Worm (Caenorhabditis elegans) whole organism, mixed stage, embryonic: ENCODE data around the gene moa-1.
A peak's percentile ranks its signal among the peaks of the same experiment; 100 is the strongest.

Experiments
- ceh-39 ChIP-seq: fragments of 150-350 bp; optimal IDR thresholded peaks from 2 replicates; lab custom pipeline; 2014; ENCODE audit warnings: missing biosample characterization, missing genetic modification characterization
- cnd-1 ChIP-seq: fragments of 200-800 bp; sonication (Bioruptor generic); optimal IDR thresholded peaks from 2 replicates; lab custom pipeline; 2018; ENCODE audit warnings: mild to moderate bottlenecking, missing genetic modification characterization, missing compliant biosample characterization
- flh-1 ChIP-seq: fragments of 200-800 bp; sonication (Bioruptor generic); optimal IDR thresholded peaks from 2 replicates; lab custom pipeline; 2018; ENCODE audit warnings: mild to moderate bottlenecking, missing genetic modification characterization, moderate library complexity, missing compliant biosample characterization
- mep-1 ChIP-seq: fragments of 150-350 bp; optimal IDR thresholded peaks from 2 replicates; lab custom pipeline; 2017; ENCODE audit warnings: missing biosample characterization, missing genetic modification reagents, missing genetic modification characterization, inconsistent platforms
- nhr-12 ChIP-seq: fragments of 150-350 bp; optimal IDR thresholded peaks from 2 replicates; lab custom pipeline; 2014; ENCODE audit warnings: missing biosample characterization, missing genetic modification characterization
- nhr-237 ChIP-seq: fragments of 150-350 bp; optimal IDR thresholded peaks from 2 replicates; lab custom pipeline; 2014; ENCODE audit warnings: missing biosample characterization, missing genetic modification characterization
- nhr-28 ChIP-seq: fragments of 150-350 bp; optimal IDR thresholded peaks from 2 replicates; lab custom pipeline; 2014; ENCODE audit warnings: missing biosample characterization, missing genetic modification characterization
- snpc-4 ChIP-seq: fragments of 150-350 bp; optimal IDR thresholded peaks from 2 replicates; lab custom pipeline; 2014; ENCODE audit warnings: missing biosample characterization, missing genetic modification characterization
- unc-39 ChIP-seq: fragments of 150-350 bp; optimal IDR thresholded peaks from 2 replicates; lab custom pipeline; 2014; ENCODE audit warnings: missing biosample characterization, missing genetic modification characterization
- ztf-11 ChIP-seq: fragments of 150-350 bp; optimal IDR thresholded peaks from 2 replicates; lab custom pipeline; 2014; ENCODE audit warnings: missing biosample characterization, missing genetic modification characterization

- TF ChIP-seq nhr-12 (tag; lab: Kevin White, UChicago) (no peak), ztf-11 (tag; lab: Kevin White, UChicago) (peak; percentile 93), snpc-4 (tag; lab: Kevin White, UChicago) (no peak), flh-1 (no peak), unc-39 (tag; lab: Kevin White, UChicago) (no peak), mep-1 (peak; percentile 3), cnd-1 (tag; lab: Kevin White, UChicago) (peak; percentile 50), ceh-39 (tag; lab: Kevin White, UChicago) (peak; percentile 22), nhr-237 (peak; percentile 89), nhr-28 (tag; lab: Kevin White, UChicago) (no peak)
Measured at ce11 chrIII:1921136-1921680, 48.5 kb downstream of the moa-1 start.
